Fruit fly (Drosophila melanogaster): ENCODE measurements around the gene Trissin.

dm6 chr3R:15475973-15476692, 9.1 kb downstream of the Trissin start, which contains the start of gene AdamTS-A:
- TF ChIP-seq pan (optimal IDR thresholded peaks at IDR 0.05) = no peak
- no peak for TF ChIP-seq psq (optimal IDR thresholded peaks at IDR 0.05)
- no peak for TF ChIP-seq CG8478 (optimal IDR thresholded peaks at IDR 0.05)
- no peak for TF ChIP-seq EcR (GFP tag; optimal IDR thresholded peaks at IDR 0.05)
- TF ChIP-seq Dll (optimal IDR thresholded peaks at IDR 0.05) = peak; percentile 55
